Worm (Caenorhabditis elegans): ENCODE measurements around the gene ZC250.4.

The ZC250.4 gene

ce11 chrV:5813060-5813659 lies at the start of gene ZC250.4:
ZC250.4 (minus strand) TSS chrV:5813137.
- TF ChIP-seq unc-62 (GFP tag; optimal IDR thresholded peaks at IDR 0.05): no peak

- no peak for TF ChIP-seq unc-62 (GFP tag; optimal IDR thresholded peaks at IDR 0.05)
These were observed 39.1 kb upstream of the ZC250.4 start for ce11 chrV:5852084-5852483.

ce11 chrV:5851631-5852030 lies 38.7 kb upstream of the ZC250.4 start:
- no peak for TF ChIP-seq unc-62 (GFP tag; optimal IDR thresholded peaks at IDR 0.05)

- TF ChIP-seq unc-62 (GFP tag; optimal IDR thresholded peaks at IDR 0.05): no peak
These were observed 37.7 kb upstream of the ZC250.4 start for ce11 chrV:5850671-5851070.

- no peak for TF ChIP-seq unc-62 (GFP tag; optimal IDR thresholded peaks at IDR 0.05)
These were observed 35.2 kb upstream of the ZC250.4 start for ce11 chrV:5848015-5848609.

ce11 chrV:5846729-5847128 lies 33.8 kb upstream of the ZC250.4 start:
- no peak for TF ChIP-seq unc-62 (GFP tag; optimal IDR thresholded peaks at IDR 0.05)

ce11 chrV:5845669-5846189 lies 32.8 kb upstream of the ZC250.4 start, which contains the start of gene F26F12.3:
F26F12.3 (minus strand) TSS chrV:5845719.
- no peak for TF ChIP-seq unc-62 (GFP tag; optimal IDR thresholded peaks at IDR 0.05)

- TF ChIP-seq unc-62 (GFP tag; optimal IDR thresholded peaks at IDR 0.05): no peak
These were observed 32.2 kb upstream of the ZC250.4 start for ce11 chrV:5845162-5845561.

- TF ChIP-seq unc-62 (GFP tag; optimal IDR thresholded peaks at IDR 0.05): no peak
These were observed 31.4 kb upstream of the ZC250.4 start for ce11 chrV:5844349-5844760.

ce11 chrV:5843415-5844337 lies 30.7 kb upstream of the ZC250.4 start:
- TF ChIP-seq unc-62 (GFP tag; optimal IDR thresholded peaks at IDR 0.05): no peak

- no peak for TF ChIP-seq unc-62 (GFP tag; optimal IDR thresholded peaks at IDR 0.05)
These were observed 29.7 kb upstream of the ZC250.4 start for ce11 chrV:5842507-5843144.

- TF ChIP-seq unc-62 (GFP tag; optimal IDR thresholded peaks at IDR 0.05): no peak
These were observed 28.0 kb upstream of the ZC250.4 start for ce11 chrV:5840939-5841338.

- no peak for TF ChIP-seq unc-62 (GFP tag; optimal IDR thresholded peaks at IDR 0.05)
These were observed 25.8 kb upstream of the ZC250.4 start, which contains the start of gene F26F12.2 for ce11 chrV:5838576-5839366. F26F12.2 (minus strand) TSS chrV:5838613.

- TF ChIP-seq unc-62 (GFP tag; optimal IDR thresholded peaks at IDR 0.05): no peak
These were observed 23.7 kb upstream of the ZC250.4 start, which contains the start of gene col-140 for ce11 chrV:5836616-5836982. col-140 (minus strand) TSS chrV:5836834.
